Worm (Caenorhabditis elegans) whole organism, late embryonic: ENCODE data around the gene F01F1.15.

Experiments
- C08G9.2 ChIP-seq: sonication (generic microtip); optimal IDR thresholded peaks from 2 replicates; lab custom pipeline; 2016; ENCODE audit warnings: mild to moderate bottlenecking, missing genetic modification characterization, moderate library complexity, missing compliant biosample characterization
- C38D4.7 ChIP-seq: fragments of 200-800 bp; sonication (Bioruptor generic); optimal IDR thresholded peaks from 2 replicates; lab custom pipeline; 2018; ENCODE audit warnings: mild to moderate bottlenecking, missing genetic modification characterization, moderate library complexity, missing compliant biosample characterization
- F13H6.1 ChIP-seq: sonication (generic microtip); optimal IDR thresholded peaks from 2 replicates; lab custom pipeline; 2016; ENCODE audit warnings: missing genetic modification characterization, missing compliant biosample characterization
- K02D7.2 ChIP-seq: sonication (generic microtip); optimal IDR thresholded peaks from 2 replicates; lab custom pipeline; 2017; ENCODE audit warnings: mild to moderate bottlenecking, missing genetic modification characterization, missing compliant biosample characterization
- T23F11.4 ChIP-seq: fragments of 200-800 bp; sonication (Bioruptor generic); optimal IDR thresholded peaks from 2 replicates; lab custom pipeline; 2018; ENCODE audit warnings: mild to moderate bottlenecking, missing genetic modification characterization, missing compliant biosample characterization
- ahr-1 ChIP-seq: sonication (generic microtip); optimal IDR thresholded peaks from 2 replicates; lab custom pipeline; 2016; ENCODE audit warnings: missing genetic modification characterization, missing compliant biosample characterization
- ceh-14 ChIP-seq: sonication (generic microtip); optimal IDR thresholded peaks from 2 replicates; lab custom pipeline; 2016; ENCODE audit warnings: missing genotype, missing genetic modification characterization, missing compliant biosample characterization
- ceh-2 ChIP-seq: sonication (generic microtip); optimal IDR thresholded peaks from 2 replicates; lab custom pipeline; 2016; ENCODE audit warnings: missing genotype, missing genetic modification characterization, missing compliant biosample characterization
- ceh-24 ChIP-seq: sonication (generic microtip); optimal IDR thresholded peaks from 2 replicates; lab custom pipeline; 2016; ENCODE audit warnings: mild to moderate bottlenecking, missing genetic modification characterization, missing compliant biosample characterization
- ceh-30 ChIP-seq: fragments of 150-350 bp; optimal IDR thresholded peaks from 2 replicates; lab custom pipeline; 2014; ENCODE audit warnings: missing biosample characterization, missing genetic modification characterization
- ceh-31 ChIP-seq: sonication (generic microtip); optimal IDR thresholded peaks from 2 replicates; lab custom pipeline; 2016; ENCODE audit warnings: missing genetic modification characterization, missing compliant biosample characterization
- ceh-34 ChIP-seq: sonication (generic microtip); optimal IDR thresholded peaks from 2 replicates; lab custom pipeline; 2016; ENCODE audit warnings: mild to moderate bottlenecking, missing genetic modification characterization, missing compliant biosample characterization
- ceh-48 ChIP-seq: sonication (generic microtip); optimal IDR thresholded peaks from 2 replicates; lab custom pipeline; 2016; ENCODE audit warnings: missing genetic modification characterization, inconsistent platforms, missing compliant biosample characterization
- ceh-6 ChIP-seq: fragments of 200-800 bp; sonication (Bioruptor generic); optimal IDR thresholded peaks from 2 replicates; lab custom pipeline; 2018; ENCODE audit warnings: mild to moderate bottlenecking, missing genetic modification characterization, missing compliant biosample characterization
- dve-1 ChIP-seq: sonication (generic microtip); optimal IDR thresholded peaks from 2 replicates; lab custom pipeline; 2017; ENCODE audit warnings: antibody characterized with exemption, mild to moderate bottlenecking, missing genetic modification characterization, missing compliant biosample characterization
- elt-2 ChIP-seq: sonication (generic microtip); optimal IDR thresholded peaks from 2 replicates; lab custom pipeline; 2016; ENCODE audit warnings: missing genetic modification reagents, missing genetic modification characterization, missing compliant biosample characterization
- eyg-1 ChIP-seq: sonication (generic microtip); optimal IDR thresholded peaks from 2 replicates; lab custom pipeline; 2016; ENCODE audit warnings: missing genotype, missing genetic modification characterization, missing compliant biosample characterization
- fax-1 ChIP-seq: sonication (generic microtip); optimal IDR thresholded peaks from 2 replicates; lab custom pipeline; 2016; ENCODE audit warnings: missing genotype, missing genetic modification characterization, missing compliant biosample characterization
- fkh-6 ChIP-seq: sonication (generic microtip); optimal IDR thresholded peaks from 2 replicates; lab custom pipeline; 2016; ENCODE audit warnings: missing genetic modification characterization, missing compliant biosample characterization
- gmeb-2 ChIP-seq: sonication (generic microtip); optimal IDR thresholded peaks from 2 replicates; lab custom pipeline; 2016; ENCODE audit warnings: missing genetic modification characterization, inconsistent platforms, missing compliant biosample characterization
- hlh-15 ChIP-seq: sonication (generic microtip); optimal IDR thresholded peaks from 2 replicates; lab custom pipeline; 2016; ENCODE audit warnings: missing genetic modification characterization, missing compliant biosample characterization
- hlh-8 ChIP-seq: sonication (generic microtip); optimal IDR thresholded peaks from 2 replicates; lab custom pipeline; 2016; ENCODE audit warnings: missing genotype, missing genetic modification characterization, missing compliant biosample characterization
- mec-3 ChIP-seq: sonication (generic microtip); optimal IDR thresholded peaks from 2 replicates; lab custom pipeline; 2016; ENCODE audit warnings: borderline replicate concordance, missing genetic modification characterization, missing compliant biosample characterization
- nfya-1 ChIP-seq: sonication (generic microtip); optimal IDR thresholded peaks from 2 replicates; lab custom pipeline; 2017; ENCODE audit warnings: missing genetic modification characterization, mild to moderate bottlenecking, missing compliant biosample characterization, antibody characterized with exemption, moderate library complexity
- npax-4 ChIP-seq: sonication (generic microtip); optimal IDR thresholded peaks from 2 replicates; lab custom pipeline; 2016; ENCODE audit warnings: missing genetic modification characterization, missing compliant biosample characterization
- odd-2 ChIP-seq: sonication (generic microtip); optimal IDR thresholded peaks from 2 replicates; lab custom pipeline; 2017; ENCODE audit warnings: antibody characterized with exemption, mild to moderate bottlenecking, missing genetic modification characterization, missing compliant biosample characterization
- pag-3 ChIP-seq: sonication (generic microtip); optimal IDR thresholded peaks from 2 replicates; lab custom pipeline; 2016; ENCODE audit warnings: missing compliant biosample characterization, missing genetic modification characterization, borderline replicate concordance
- pat-9 ChIP-seq: fragments of 200-800 bp; sonication (Bioruptor generic); optimal IDR thresholded peaks from 2 replicates; lab custom pipeline; 2018; ENCODE audit warnings: mild to moderate bottlenecking, missing genetic modification characterization, moderate library complexity, missing compliant biosample characterization
- pha-2 ChIP-seq: sonication (generic microtip); optimal IDR thresholded peaks from 2 replicates; lab custom pipeline; 2017; ENCODE audit warnings: mild to moderate bottlenecking, missing genetic modification characterization, missing compliant biosample characterization
- pqm-1 ChIP-seq: sonication (generic microtip); optimal IDR thresholded peaks from 2 replicates; lab custom pipeline; 2016; ENCODE audit warnings: missing genetic modification characterization, missing compliant biosample characterization
- pros-1 ChIP-seq: fragments of 150-350 bp; optimal IDR thresholded peaks from 2 replicates; lab custom pipeline; 2014; ENCODE audit warnings: missing biosample characterization, missing genetic modification reagents, missing genetic modification characterization
- ref-2 ChIP-seq: sonication (generic microtip); optimal IDR thresholded peaks from 2 replicates; lab custom pipeline; 2016; ENCODE audit warnings: missing genetic modification characterization, missing compliant biosample characterization
- rnt-1 ChIP-seq: sonication (generic microtip); optimal IDR thresholded peaks from 2 replicates; lab custom pipeline; 2016; ENCODE audit warnings: missing genetic modification characterization, missing compliant biosample characterization
- sox-2 ChIP-seq: fragments of 200-800 bp; sonication (Bioruptor generic); IDR thresholded peaks from 2 replicates; pipeline ENCODE4 v1.3.6; 2022; ENCODE audit warnings: missing genetic modification reagents, missing genetic modification characterization, missing compliant biosample characterization
- tbx-2 ChIP-seq: sonication (generic microtip); optimal IDR thresholded peaks from 2 replicates; lab custom pipeline; 2016; ENCODE audit warnings: missing genetic modification characterization, missing compliant biosample characterization
- tbx-7 ChIP-seq: sonication (generic microtip); optimal IDR thresholded peaks from 2 replicates; lab custom pipeline; 2016; ENCODE audit warnings: missing genotype, missing genetic modification characterization, missing compliant biosample characterization
- unc-42 ChIP-seq: sonication (generic microtip); optimal IDR thresholded peaks from 2 replicates; lab custom pipeline; 2016; ENCODE audit warnings: missing genotype, missing genetic modification characterization, missing compliant biosample characterization
- unc-55 ChIP-seq: sonication (generic microtip); optimal IDR thresholded peaks from 2 replicates; lab custom pipeline; 2017; ENCODE audit warnings: missing biosample characterization, missing genetic modification reagents, missing genetic modification characterization
- zip-5 ChIP-seq: sonication (generic microtip); optimal IDR thresholded peaks from 2 replicates; lab custom pipeline; 2016; ENCODE audit warnings: missing genetic modification characterization, missing compliant biosample characterization
- ztf-16 ChIP-seq: sonication (generic microtip); optimal IDR thresholded peaks from 2 replicates; lab custom pipeline; 2017; ENCODE audit warnings: missing genetic modification characterization, missing compliant biosample characterization

The F01F1.15 gene

DNA sequence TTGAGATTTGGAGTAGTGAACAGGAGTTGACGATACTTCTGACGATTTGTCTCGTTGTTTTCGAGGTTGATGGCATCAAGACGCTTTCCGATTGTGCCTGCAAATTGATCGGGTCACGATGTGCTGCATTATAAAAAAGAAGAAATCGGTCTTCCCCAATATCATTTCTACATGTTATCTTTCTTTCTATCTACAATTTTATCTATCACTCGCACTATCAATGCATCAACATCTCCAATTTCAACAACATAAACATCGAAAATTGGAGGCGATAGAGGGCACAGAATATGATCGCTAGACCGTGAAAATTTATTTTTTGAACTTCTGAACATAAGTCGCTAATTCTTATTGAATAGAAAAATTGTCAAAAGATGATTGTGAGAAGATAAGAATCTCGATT lies 6.4 kb upstream of the F01F1.15 start:
- TF ChIP-seq sox-2 (GFP tag; lab: Robert Waterston, UW) (no peak), ahr-1 (no peak), elt-2 (tag; lab: Kevin White, UChicago) (peak; percentile 74), C08G9.2 (tag; lab: Kevin White, UChicago) (no peak)

ce11 chrIII:5875418-5875702 lies 6.0 kb upstream of the F01F1.15 start:
- no peak for TF ChIP-seq hlh-15 (tag; lab: Kevin White, UChicago)
- TF ChIP-seq, all 69 proteins: peak for 0

ce11 chrIII:5874664-5875417 lies 5.5 kb upstream of the F01F1.15 start:
- TF ChIP-seq odd-2 (no peak), fkh-6 (tag; lab: Kevin White, UChicago) (no peak), ceh-6 (no peak), T23F11.4 (GFP tag; lab: Kevin White, UChicago) (no peak), mec-3 (tag; lab: Kevin White, UChicago) (no peak), pha-2 (tag; lab: Kevin White, UChicago) (no peak), ahr-1 (no peak), dve-1 (tag; lab: Kevin White, UChicago) (no peak), C38D4.7 (GFP tag; lab: Kevin White, UChicago) (no peak), rnt-1 (tag; lab: Kevin White, UChicago) (no peak), tbx-7 (no peak), eyg-1 (no peak), ref-2 (no peak), gmeb-2 (tag; lab: Kevin White, UChicago) (no peak), pat-9 (no peak)

DNA sequence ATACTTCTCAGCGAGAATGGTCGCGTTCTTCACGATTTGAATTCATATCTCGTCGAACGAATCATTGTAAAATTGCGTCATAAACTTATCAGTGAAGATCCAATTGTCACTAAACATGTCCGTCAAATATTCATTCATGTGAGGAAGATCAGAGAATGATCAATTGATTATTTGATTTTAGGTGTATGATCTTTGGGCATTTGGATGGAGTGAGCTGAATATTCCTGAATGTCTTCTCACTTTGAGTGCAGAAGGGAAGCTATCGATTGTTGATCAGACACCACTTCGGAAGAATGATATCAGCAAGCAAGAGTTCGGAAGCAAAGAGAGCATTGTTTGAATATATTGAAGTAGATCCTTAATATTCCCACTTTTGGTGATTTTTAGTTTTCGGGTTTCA lies 4.9 kb upstream of the F01F1.15 start:
- peak; percentile 59 for TF ChIP-seq unc-55 (GFP tag; lab: Kevin White, UChicago)
- no peak for TF ChIP-seq fax-1
- TF ChIP-seq ztf-16 (tag; lab: Kevin White, UChicago): no peak

ce11 chrIII:5872288-5872687 lies 3.0 kb upstream of the F01F1.15 start:
- no peak for TF ChIP-seq F13H6.1 (tag; lab: Kevin White, UChicago)
- peak; percentile 36 for TF ChIP-seq hlh-8 (tag; lab: Kevin White, UChicago)

DNA sequence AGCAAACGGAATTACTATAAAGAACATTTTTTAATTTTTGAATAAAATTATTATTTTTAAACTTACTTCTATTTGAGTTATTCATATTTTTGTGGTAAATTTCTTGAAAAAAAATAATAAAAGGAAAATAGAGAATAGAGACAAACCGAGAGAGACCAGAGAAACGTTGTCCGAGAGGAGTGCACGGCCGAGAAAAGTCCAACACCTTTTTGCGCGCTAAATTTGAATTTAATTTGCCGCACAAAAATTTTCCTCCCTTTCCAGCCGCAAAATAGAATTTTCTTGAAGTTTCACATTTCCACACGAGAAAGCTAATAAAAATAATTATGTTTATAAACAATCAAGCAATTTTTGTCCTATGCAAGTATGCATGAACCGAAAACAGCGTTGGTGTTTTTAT lies 2.4 kb upstream of the F01F1.15 start, which contains the start of the genes F01F1.11 and F01F1.3:
TSS of gene F01F1.11 (minus strand) at position 118 of the 400 bp plus-strand sequence.
TSS of gene F01F1.3 (plus strand) at position 179 of the 400 bp plus-strand sequence.
- no peak for TF ChIP-seq ceh-24 (tag; lab: Kevin White, UChicago)
- peak; percentile 80 for TF ChIP-seq ceh-2 (tag; lab: Kevin White, UChicago)
- no peak for TF ChIP-seq pat-9
- TF ChIP-seq tbx-2 (tag; lab: Kevin White, UChicago): peak; percentile 85
- no peak for TF ChIP-seq pag-3
- peak; percentile 64 for TF ChIP-seq tbx-7
- no peak for TF ChIP-seq pha-2 (tag; lab: Kevin White, UChicago)
- peak; percentile 37 for TF ChIP-seq rnt-1 (tag; lab: Kevin White, UChicago)
- no peak for TF ChIP-seq T23F11.4 (GFP tag; lab: Kevin White, UChicago)
- no peak for TF ChIP-seq hlh-15 (tag; lab: Kevin White, UChicago)
- peak; percentile 86 for TF ChIP-seq C08G9.2 (tag; lab: Kevin White, UChicago)
- TF ChIP-seq elt-2 (tag; lab: Kevin White, UChicago): peak; percentile 38
- TF ChIP-seq nfya-1 (tag; lab: Kevin White, UChicago): peak; percentile 7
- TF ChIP-seq hlh-8 (tag; lab: Kevin White, UChicago): no peak
- TF ChIP-seq C38D4.7 (GFP tag; lab: Kevin White, UChicago): no peak
- TF ChIP-seq ceh-14 (tag; lab: Kevin White, UChicago): peak; percentile 35
- no peak for TF ChIP-seq dve-1 (tag; lab: Kevin White, UChicago)
- no peak for TF ChIP-seq eyg-1
- peak; percentile 53 for TF ChIP-seq fax-1
- no peak for TF ChIP-seq npax-4 (tag; lab: Kevin White, UChicago)
- peak; percentile 37 for TF ChIP-seq ceh-34 (tag; lab: Kevin White, UChicago)
- TF ChIP-seq zip-5 (tag; lab: Kevin White, UChicago): peak; percentile 38
- peak; percentile 19 for TF ChIP-seq F13H6.1 (tag; lab: Kevin White, UChicago)
- peak; percentile 89 for TF ChIP-seq ceh-31 (tag; lab: Kevin White, UChicago)
- TF ChIP-seq ref-2: peak; percentile 62
- no peak for TF ChIP-seq pros-1 (tag; lab: Kevin White, UChicago)
- no peak for TF ChIP-seq pqm-1 (tag; lab: Kevin White, UChicago)
- TF ChIP-seq sox-2 (GFP tag; lab: Robert Waterston, UW): no peak
- TF ChIP-seq ceh-48 (tag; lab: Kevin White, UChicago): no peak
- TF ChIP-seq K02D7.2 (tag; lab: Kevin White, UChicago): no peak
- TF ChIP-seq unc-42 (tag; lab: Kevin White, UChicago): peak; percentile 50
- no peak for TF ChIP-seq ceh-30 (tag; lab: Kevin White, UChicago)
- no peak for TF ChIP-seq mec-3 (tag; lab: Kevin White, UChicago)
